Worm (Caenorhabditis elegans) whole organism, L4/young adult: Measurements from ENCODE around the gene R151.2.

Source experiments
- W03F9.2 ChIP-seq: fragments of 150-350 bp; optimal IDR thresholded peaks from 2 replicates; lab custom pipeline; 2014; ENCODE audit warnings: missing biosample characterization, missing genetic modification characterization
- dao-5 ChIP-seq: sonication (generic microtip); optimal IDR thresholded peaks from 2 replicates; lab custom pipeline; 2016; ENCODE audit warnings: missing genotype, missing genetic modification characterization, moderate library complexity, missing compliant biosample characterization
- him-1 ChIP-seq: sonication (generic microtip); optimal IDR thresholded peaks from 2 replicates; lab custom pipeline; 2016; ENCODE audit warnings: missing genotype, missing genetic modification reagents, missing genetic modification characterization, missing compliant biosample characterization

Gene R151.2

ce11 chrIII:7238727-7239126 is 29.0 kb downstream of the R151.2 start, which contains the start of gene pars-1:
TSS of gene pars-1 (plus strand) at chrIII:7239027.
- no peak for TF ChIP-seq W03F9.2 (tag; lab: Kevin White, UChicago)
- no peak for TF ChIP-seq dao-5 (tag; lab: Kevin White, UChicago)
- TF ChIP-seq him-1: no peak

ce11 chrIII:7239416-7239815 is 29.6 kb downstream of the R151.2 start:
- TF ChIP-seq him-1 (no peak), W03F9.2 (tag; lab: Kevin White, UChicago) (no peak), dao-5 (tag; lab: Kevin White, UChicago) (no peak)

ce11 chrIII:7241065-7241464 is 31.3 kb downstream of the R151.2 start, which contains the start of gene ztf-31:
TSS of gene ztf-31 (plus strand) at chrIII:7241365.
- TF ChIP-seq W03F9.2 (tag; lab: Kevin White, UChicago) (no peak), him-1 (no peak), dao-5 (tag; lab: Kevin White, UChicago) (no peak)

- no peak for TF ChIP-seq W03F9.2 (tag; lab: Kevin White, UChicago)
- TF ChIP-seq dao-5 (tag; lab: Kevin White, UChicago): no peak
- TF ChIP-seq him-1: no peak
Observed at ce11 chrIII:7242988-7243387, 33.2 kb downstream of the R151.2 start, which contains the start of gene osm-10. TSS of gene osm-10 (plus strand) at chrIII:7243280.

- TF ChIP-seq dao-5 (tag; lab: Kevin White, UChicago) (no peak), him-1 (no peak), W03F9.2 (tag; lab: Kevin White, UChicago) (no peak)
Observed at ce11 chrIII:7246389-7246788, 36.6 kb downstream of the R151.2 start.

ce11 chrIII:7247740-7248139 is 38.0 kb downstream of the R151.2 start, which contains the start of gene zmp-6:
TSS of gene zmp-6 (minus strand) at chrIII:7247840.
- TF ChIP-seq dao-5 (tag; lab: Kevin White, UChicago): no peak
- no peak for TF ChIP-seq him-1
- no peak for TF ChIP-seq W03F9.2 (tag; lab: Kevin White, UChicago)

ce11 chrIII:7253669-7254068 is 43.9 kb downstream of the R151.2 start:
- no peak for TF ChIP-seq him-1
- TF ChIP-seq dao-5 (tag; lab: Kevin White, UChicago): no peak
- no peak for TF ChIP-seq W03F9.2 (tag; lab: Kevin White, UChicago)

- TF ChIP-seq him-1 (no peak), W03F9.2 (tag; lab: Kevin White, UChicago) (no peak), dao-5 (tag; lab: Kevin White, UChicago) (no peak)
Observed at ce11 chrIII:7258931-7259330, 49.2 kb downstream of the R151.2 start, which contains the start of gene B0361.4. TSS of gene B0361.4 (plus strand) at chrIII:7258991.

ce11 chrIII:7262592-7262991 is 52.8 kb downstream of the R151.2 start:
- no peak for TF ChIP-seq W03F9.2 (tag; lab: Kevin White, UChicago)
- no peak for TF ChIP-seq him-1
- TF ChIP-seq dao-5 (tag; lab: Kevin White, UChicago): no peak

ce11 chrIII:7263028-7263427 is 53.3 kb downstream of the R151.2 start:
- TF ChIP-seq dao-5 (tag; lab: Kevin White, UChicago) (no peak), him-1 (no peak), W03F9.2 (tag; lab: Kevin White, UChicago) (no peak)
